Worm (Caenorhabditis elegans) whole organism, midembryonic: Measurements from ENCODE around the gene T18D3.1.

Experiments
- T22C8.4 ChIP-seq: fragments of 200-800 bp; sonication (Bioruptor generic); IDR thresholded peaks from 2 replicates; pipeline ENCODE4 v1.3.6; 2022; ENCODE audit warnings: missing genetic modification characterization, missing compliant biosample characterization
- cog-1 ChIP-seq: sonication (generic microtip); optimal IDR thresholded peaks from 2 replicates; lab custom pipeline; 2016; ENCODE audit warnings: missing genetic modification characterization, missing compliant biosample characterization
- klf-2 ChIP-seq: fragments of 200-800 bp; sonication (Bioruptor generic); conservative IDR thresholded peaks from 2 replicates; pipeline ENCODE4 v1.3.6; 2022; ENCODE audit warnings: missing genetic modification reagents, missing genetic modification characterization, missing compliant biosample characterization
- ref-1 ChIP-seq: fragments of 200-800 bp; sonication (Bioruptor generic); conservative IDR thresholded peaks from 2 replicates; pipeline ENCODE4 v1.3.6; 2022; ENCODE audit warnings: missing genetic modification reagents, missing genetic modification characterization, missing compliant biosample characterization
- tab-1 ChIP-seq: fragments of 200-800 bp; sonication (Bioruptor generic); IDR thresholded peaks from 2 replicates; pipeline ENCODE4 v1.3.6; 2022; ENCODE audit warnings: missing genetic modification characterization, missing compliant biosample characterization
- ztf-23 ChIP-seq: fragments of 200-800 bp; sonication (Bioruptor generic); IDR thresholded peaks from 2 replicates; pipeline ENCODE4 v1.3.6; 2022; ENCODE audit warnings: missing genetic modification reagents, missing genetic modification characterization, missing compliant biosample characterization

- TF ChIP-seq ztf-23 (GFP tag; lab: Robert Waterston, UW), result no peak
- TF ChIP-seq T22C8.4 (GFP tag; lab: Robert Waterston, UW), result no peak
- TF ChIP-seq klf-2 (GFP tag; lab: Robert Waterston, UW), result no peak
- TF ChIP-seq ref-1 (GFP tag; lab: Robert Waterston, UW), result no peak
- no peak for TF ChIP-seq tab-1
- TF ChIP-seq cog-1 (tag; lab: Kevin White, UChicago), result no peak
These were observed 3.3 kb upstream of the T18D3.1 start for ce11 chrX:12451258-12451657.
